Fruit fly (Drosophila melanogaster): ENCODE results near the gene CG9727.
A peak's percentile ranks its signal among the peaks of the same experiment; 100 is the strongest.

The CG9727 gene

DNA sequence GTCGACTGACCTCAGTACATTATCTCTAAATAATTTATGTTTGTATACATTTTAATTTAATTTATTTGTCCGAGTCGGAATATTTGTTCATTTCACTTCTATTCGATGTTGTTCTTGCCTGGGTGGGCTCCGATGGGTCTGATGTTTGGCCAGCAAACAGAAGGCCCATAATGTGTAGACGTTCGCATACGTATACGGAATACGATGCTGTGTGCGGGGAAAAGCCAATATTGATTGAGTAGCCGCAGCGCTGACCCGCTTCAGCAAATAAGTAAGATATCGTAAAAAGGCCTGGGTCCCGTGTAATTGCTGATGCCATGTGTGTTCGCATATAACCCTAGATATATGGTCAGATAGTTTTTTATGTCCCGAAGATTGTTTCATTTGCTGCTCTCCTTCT, 47.9 kb upstream of the CG9727 start (continued):
- TF ChIP-seq CG8290 (GFP tag; optimal IDR thresholded peaks at IDR 0.05) (peak; percentile 22), CG8290 (tag; optimal IDR thresholded peaks at IDR 0.05) (peak; percentile 62 to 73), CG7963 (GFP tag; IDR thresholded peaks at IDR 0.05; ENCODE audit: partially characterized antibody) (no peak), CG13775 (GFP tag; optimal IDR thresholded peaks at IDR 0.05) (peak; percentile 45), CG9727 (GFP tag; optimal IDR thresholded peaks at IDR 0.05) (peak; percentile 81), slou (GFP tag; optimal IDR thresholded peaks at IDR 0.05) (no peak), CG2116 (GFP tag; optimal IDR thresholded peaks at IDR 0.05) (peak; percentile 7), scrt (GFP tag; optimal IDR thresholded peaks at IDR 0.05) (peak; percentile 17), Bdp1 (GFP tag; optimal IDR thresholded peaks at IDR 0.05) (peak; percentile 44), CG6254 (GFP tag; optimal IDR thresholded peaks at IDR 0.05) (peak; percentile 56), CG11398 (GFP tag; optimal IDR thresholded peaks at IDR 0.05) (peak; percentile 42), CG12391 (tag; optimal IDR thresholded peaks at IDR 0.05) (no peak), ken (GFP tag; IDR thresholded peaks at IDR 0.05) (peak; percentile 40; the same call in 1 of the 3 replicates), slp2 (GFP tag; optimal IDR thresholded peaks at IDR 0.05) (peak; percentile 9), C15 (GFP tag; IDR thresholded peaks at IDR 0.05) (no peak), CG3281 (GFP tag; optimal IDR thresholded peaks at IDR 0.05) (peak; percentile 23), lov (optimal IDR thresholded peaks at IDR 0.05) (no peak), lov (GFP tag; IDR thresholded peaks at IDR 0.05) (0 out of 3 replicates have a peak, but pooled peaks have one; percentile 52), CG10267 (tag; optimal IDR thresholded peaks at IDR 0.05) (peak; percentile 5), CG10959 (GFP tag; IDR thresholded peaks at IDR 0.05) (peak; percentile 47), zfh2 (GFP tag; optimal IDR thresholded peaks at IDR 0.05) (no peak), ci (GFP tag; IDR thresholded peaks at IDR 0.05) (peak; percentile 77), CG4820 (GFP tag; optimal IDR thresholded peaks at IDR 0.05) (peak; percentile 1), Deaf1 (tag; optimal IDR thresholded peaks at IDR 0.05) (no peak), Asciz (GFP tag; optimal IDR thresholded peaks at IDR 0.05) (peak; percentile 63), disco-r (GFP tag; optimal IDR thresholded peaks at IDR 0.05) (peak; percentile 4), Hr51 (GFP tag; optimal IDR thresholded peaks at IDR 0.05) (peak in 1 of 2 experiments; percentile 1), CG16815 (GFP tag; optimal IDR thresholded peaks at IDR 0.05) (peak; percentile 34), BtbVII (GFP tag; optimal IDR thresholded peaks at IDR 0.05) (peak; percentile 44), CG17912 (GFP tag; optimal IDR thresholded peaks at IDR 0.05) (no peak), Side (GFP tag; optimal IDR thresholded peaks at IDR 0.05) (peak; percentile 62), ac (GFP tag; optimal IDR thresholded peaks at IDR 0.05) (peak; percentile 56), CoRest (tag; optimal IDR thresholded peaks at IDR 0.05) (peak; percentile 57), az2 (GFP tag; optimal IDR thresholded peaks at IDR 0.05) (no peak), sim (GFP tag; IDR thresholded peaks at IDR 0.05) (peak; percentile 8; the same call in 1 of the 2 replicates), gem (tag; optimal IDR thresholded peaks at IDR 0.05) (peak; percentile 70), stwl (tag; optimal IDR thresholded peaks at IDR 0.05) (peak; percentile 6), lola (GFP tag; optimal IDR thresholded peaks at IDR 0.05) (no peak), CG14667 (GFP tag; IDR thresholded peaks at IDR 0.05) (no peak), CG32532 (GFP tag; IDR thresholded peaks at IDR 0.05) (no peak), wek (GFP tag; optimal IDR thresholded peaks at IDR 0.05) (peak; percentile 68), Awh (GFP tag; IDR thresholded peaks at IDR 0.05) (peak; percentile 63; the same call in 1 of the 2 replicates), CG8359 (GFP tag; optimal IDR thresholded peaks at IDR 0.05; ENCODE audit: borderline replicate concordance) (peak; percentile 41), Fer3 (tag; optimal IDR thresholded peaks at IDR 0.05) (no peak), CG18619 (GFP tag; optimal IDR thresholded peaks at IDR 0.05) (peak; percentile 48), HHEX (GFP tag; optimal IDR thresholded peaks at IDR 0.05) (peak; percentile 49), CG12071 (GFP tag; optimal IDR thresholded peaks at IDR 0.05) (peak; percentile 52), CG8388 (GFP tag; optimal IDR thresholded peaks at IDR 0.05) (peak; percentile 25), Meics (GFP tag; optimal IDR thresholded peaks at IDR 0.05) (peak; percentile 24), YL-1 (GFP tag; optimal IDR thresholded peaks at IDR 0.05) (peak; percentile 50)

Data from whole organism, embryonic.